Worm (Caenorhabditis elegans) whole organism, mixed stage, embryonic: ENCODE measurements around the gene C27D8.1.

ENCODE experiments used
- lsy-2 ChIP-seq: fragments of 150-350 bp; optimal IDR thresholded peaks from 2 replicates; lab custom pipeline; 2014; ENCODE audit warnings: missing biosample characterization, missing genetic modification characterization
- mep-1 ChIP-seq: fragments of 150-350 bp; optimal IDR thresholded peaks from 2 replicates; lab custom pipeline; 2017; ENCODE audit warnings: missing biosample characterization, missing genetic modification reagents, missing genetic modification characterization, inconsistent platforms
- nhr-12 ChIP-seq: fragments of 150-350 bp; optimal IDR thresholded peaks from 2 replicates; lab custom pipeline; 2014; ENCODE audit warnings: missing biosample characterization, missing genetic modification characterization
- nhr-237 ChIP-seq: fragments of 150-350 bp; optimal IDR thresholded peaks from 2 replicates; lab custom pipeline; 2014; ENCODE audit warnings: missing biosample characterization, missing genetic modification characterization
- unc-120 ChIP-seq: sonication (generic microtip); optimal IDR thresholded peaks from 2 replicates; lab custom pipeline; 2017; ENCODE audit warnings: missing genetic modification characterization, missing compliant biosample characterization; ENCODE audit not compliant: poor library complexity, severe bottlenecking
- unc-39 ChIP-seq: fragments of 150-350 bp; optimal IDR thresholded peaks from 2 replicates; lab custom pipeline; 2014; ENCODE audit warnings: missing biosample characterization, missing genetic modification characterization
- ztf-11 ChIP-seq: fragments of 150-350 bp; optimal IDR thresholded peaks from 2 replicates; lab custom pipeline; 2014; ENCODE audit warnings: missing biosample characterization, missing genetic modification characterization

DNA sequence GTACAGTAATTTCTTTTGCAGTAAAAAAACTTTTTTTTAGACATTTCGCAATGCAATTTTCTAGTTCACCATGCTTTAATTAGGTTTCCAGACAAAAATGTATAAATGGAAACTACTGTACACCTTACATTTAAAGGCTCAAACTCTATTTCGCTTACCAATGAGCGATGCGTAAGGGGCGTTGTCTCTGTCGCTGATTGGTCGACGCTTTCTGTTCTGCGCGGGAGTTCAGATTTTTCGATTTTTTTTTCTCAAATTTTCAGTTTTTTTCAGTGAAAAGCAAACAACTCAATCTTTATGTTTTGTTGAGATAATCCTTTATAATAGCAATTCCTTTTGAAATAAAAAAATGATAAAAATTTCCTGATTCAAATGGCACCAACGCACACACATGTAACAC, 36.5 kb downstream of the C27D8.1 start:
- TF ChIP-seq unc-39 (tag; lab: Kevin White, UChicago) = no peak
- TF ChIP-seq nhr-237 (tag; lab: Kevin White, UChicago) = no peak
- TF ChIP-seq nhr-12 (tag; lab: Kevin White, UChicago) = no peak
- TF ChIP-seq unc-120 (tag; lab: Kevin White, UChicago) = no peak
- TF ChIP-seq mep-1 (tag; lab: Kevin White, UChicago) = no peak
- TF ChIP-seq ztf-11 (tag; lab: Kevin White, UChicago) = no peak
- no peak for TF ChIP-seq lsy-2 (tag; lab: Kevin White, UChicago)
